Fruit fly (Drosophila melanogaster): ENCODE results near the gene jub.

The jub gene

dm6 chrX:13838892-13839291, 8.8 kb upstream of the jub start (continued):
- TF ChIP-seq CG6689 (GFP tag; IDR thresholded peaks at IDR 0.05) (peak; percentile 69), dimm (GFP tag; IDR thresholded peaks at IDR 0.05) (peak; percentile 59), CG2678 (tag; optimal IDR thresholded peaks at IDR 0.05) (peak; percentile 75), jing (GFP tag; optimal IDR thresholded peaks at IDR 0.05) (peak; percentile 61), PHDP (tag; optimal IDR thresholded peaks at IDR 0.05) (peak; percentile 70), tup (GFP tag; optimal IDR thresholded peaks at IDR 0.05) (no peak), seq (GFP tag; IDR thresholded peaks at IDR 0.05) (peak; percentile 63; the same call in 1 of the 2 replicates), Asciz (GFP tag; optimal IDR thresholded peaks at IDR 0.05) (peak; percentile 57), tna (GFP tag; IDR thresholded peaks at IDR 0.05; ENCODE audit: partially characterized antibody) (no peak), HLHmδ (GFP tag; optimal IDR thresholded peaks at IDR 0.05) (no peak), ranshi (GFP tag; IDR thresholded peaks at IDR 0.05) (peak; percentile 60; the same call in 1 of the 2 replicates), CG8359 (GFP tag; optimal IDR thresholded peaks at IDR 0.05; ENCODE audit: borderline replicate concordance) (peak; percentile 1), Sox100B (GFP tag; optimal IDR thresholded peaks at IDR 0.05) (peak; percentile 63), CG17186 (GFP tag; optimal IDR thresholded peaks at IDR 0.05) (peak; percentile 20), tll (GFP tag; optimal IDR thresholded peaks at IDR 0.05) (no peak), H15 (GFP tag; IDR thresholded peaks at IDR 0.05) (peak; percentile 67; the same call in 2 of the 3 replicates), klu (GFP tag; IDR thresholded peaks at IDR 0.05) (0 out of 2 replicates have a peak, but pooled peaks have one; percentile 31), Aef1 (GFP tag; IDR thresholded peaks at IDR 0.05) (peak; percentile 41; the same call in 2 of the 3 replicates), CG14050 (GFP tag; IDR thresholded peaks at IDR 0.05) (peak; percentile 32; the same call in 2 of the 3 replicates), dan (GFP tag; IDR thresholded peaks at IDR 0.05) (peak; percentile 44; the same call in 1 of the 2 replicates), CG11247 (GFP tag; IDR thresholded peaks at IDR 0.05) (peak; percentile 45; the same call in 1 of the 2 replicates), p53 (GFP tag; optimal IDR thresholded peaks at IDR 0.05) (peak; percentile 3), B-H1 (GFP tag; IDR thresholded peaks at IDR 0.05) (peak; percentile 73), ftz-f1 (GFP tag; optimal IDR thresholded peaks at IDR 0.05) (no peak), GATAe (GFP tag; conservative IDR thresholded peaks at IDR 0.05) (no peak), CG2120 (GFP tag; optimal IDR thresholded peaks at IDR 0.05) (peak; percentile 76), lilli (GFP tag; optimal IDR thresholded peaks at IDR 0.05) (peak; percentile 76), CG15479 (GFP tag; optimal IDR thresholded peaks at IDR 0.05) (peak; percentile 38), Lhr (GFP tag; optimal IDR thresholded peaks at IDR 0.05) (peak; percentile 28), nau (GFP tag; optimal IDR thresholded peaks at IDR 0.05) (peak; percentile 68), Ada2b (GFP tag; IDR thresholded peaks at IDR 0.05) (peak; percentile 79), danr (GFP tag; IDR thresholded peaks at IDR 0.05) (peak; percentile 44; the same call in 1 of the 2 replicates), B-H2 (GFP tag; optimal IDR thresholded peaks at IDR 0.05) (no peak), CG8089 (GFP tag; optimal IDR thresholded peaks at IDR 0.05) (peak; percentile 63), Hmx (GFP tag; optimal IDR thresholded peaks at IDR 0.05) (peak; percentile 59), Blimp-1 (GFP tag; optimal IDR thresholded peaks at IDR 0.05) (peak; percentile 72), HmgD (GFP tag; optimal IDR thresholded peaks at IDR 0.05) (peak; percentile 32), phol (tag; optimal IDR thresholded peaks at IDR 0.05) (peak; percentile 81), Jarid2 (GFP tag; optimal IDR thresholded peaks at IDR 0.05) (no peak), CG11696 (GFP tag; IDR thresholded peaks at IDR 0.05) (no peak), fd102C (GFP tag; optimal IDR thresholded peaks at IDR 0.05) (no peak), Fer1 (GFP tag; optimal IDR thresholded peaks at IDR 0.05) (peak; percentile 52), CG8388 (GFP tag; optimal IDR thresholded peaks at IDR 0.05) (peak; percentile 73), CG7372 (GFP tag; IDR thresholded peaks at IDR 0.05) (peak; percentile 50; the same call in 1 of the 2 replicates), pita (GFP tag; optimal IDR thresholded peaks at IDR 0.05) (no peak), repo (GFP tag; optimal IDR thresholded peaks at IDR 0.05) (peak; percentile 64), trem (tag; optimal IDR thresholded peaks at IDR 0.05) (peak; percentile 5), CG7556 (GFP tag; optimal IDR thresholded peaks at IDR 0.05) (peak; percentile 49), chm (GFP tag; IDR thresholded peaks at IDR 0.05) (no peak), nerfin-2 (GFP tag; IDR thresholded peaks at IDR 0.05; ENCODE audit: partially characterized antibody) (no peak)

Measured in whole organism, embryonic.